Worm (Caenorhabditis elegans) whole organism, L3 larva: ENCODE results near the gene mnp-1.

Experiments used
- R02D3.7 ChIP-seq: fragments of 150-350 bp; optimal IDR thresholded peaks from 2 replicates; lab custom pipeline; 2014; ENCODE audit warnings: missing biosample characterization, missing genetic modification characterization
- aly-2 ChIP-seq: fragments of 150-350 bp; optimal IDR thresholded peaks from 2 replicates; lab custom pipeline; 2014; ENCODE audit warnings: missing biosample characterization, missing genetic modification characterization
- ceh-16 ChIP-seq: sonication (generic microtip); optimal IDR thresholded peaks from 2 replicates; lab custom pipeline; 2017; ENCODE audit warnings: missing biosample characterization, missing genetic modification characterization
- ceh-28 ChIP-seq: fragments of 150-350 bp; optimal IDR thresholded peaks from 2 replicates; lab custom pipeline; 2014; ENCODE audit warnings: missing biosample characterization, missing genetic modification reagents, missing genetic modification characterization
- ceh-82 ChIP-seq: fragments of 150-350 bp; optimal IDR thresholded peaks from 2 replicates; lab custom pipeline; 2014; ENCODE audit warnings: missing biosample characterization, missing genetic modification characterization
- ceh-9 ChIP-seq: sonication (generic microtip); optimal IDR thresholded peaks from 2 replicates; lab custom pipeline; 2018; ENCODE audit warnings: missing biosample characterization, missing genetic modification characterization
- daf-12 ChIP-seq: fragments of 150-350 bp; optimal IDR thresholded peaks from 2 replicates; lab custom pipeline; 2014; ENCODE audit warnings: missing biosample characterization, missing genetic modification reagents, missing genetic modification characterization
- egl-5 ChIP-seq: fragments of 150-350 bp; optimal IDR thresholded peaks from 2 replicates; lab custom pipeline; 2017; ENCODE audit warnings: missing biosample characterization, missing genetic modification reagents, missing genetic modification characterization, inconsistent platforms
- elt-1 ChIP-seq: fragments of 150-350 bp; optimal IDR thresholded peaks from 2 replicates; lab custom pipeline; 2014; ENCODE audit warnings: missing biosample characterization, missing genetic modification characterization
- elt-2 ChIP-seq: sonication (generic microtip); optimal IDR thresholded peaks from 2 replicates; lab custom pipeline; 2016; ENCODE audit warnings: missing genetic modification reagents, mild to moderate bottlenecking, missing genetic modification characterization, missing compliant biosample characterization
- elt-3 ChIP-seq, 3 experiments: fragments of 150-350 bp in 1 of 3; sonication (generic microtip) in 2 of 3; optimal IDR thresholded peaks; 2 replicates in 2 of 3; 4 replicates in 1 of 3; lab custom pipeline; 2014 to 2017; ENCODE audit warnings: missing biosample characterization in 3 of 3, missing genetic modification characterization in 3 of 3
- fkh-2 ChIP-seq: fragments of 150-350 bp; optimal IDR thresholded peaks from 2 replicates; lab custom pipeline; 2014; ENCODE audit warnings: missing biosample characterization, missing genetic modification reagents, missing genetic modification characterization
- fos-1 ChIP-seq: fragments of 150-350 bp; optimal IDR thresholded peaks from 2 replicates; lab custom pipeline; 2014; ENCODE audit warnings: missing biosample characterization, missing genetic modification characterization
- hmg-11 ChIP-seq: sonication (generic microtip); optimal IDR thresholded peaks from 2 replicates; lab custom pipeline; 2016; ENCODE audit warnings: missing genetic modification characterization, missing compliant biosample characterization
- lin-15B ChIP-seq: fragments of 150-350 bp; optimal IDR thresholded peaks from 2 replicates; lab custom pipeline; 2014; ENCODE audit warnings: missing biosample characterization, missing genetic modification characterization
- lin-39 ChIP-seq: fragments of 150-350 bp; optimal IDR thresholded peaks from 2 replicates; lab custom pipeline; 2018; ENCODE audit warnings: missing biosample characterization, missing genetic modification reagents, missing genetic modification characterization
- lsy-12 ChIP-seq: sonication (generic microtip); optimal IDR thresholded peaks from 2 replicates; lab custom pipeline; 2016; ENCODE audit warnings: mild to moderate bottlenecking, missing genetic modification characterization, missing compliant biosample characterization
- nfya-1 ChIP-seq: sonication (generic microtip); optimal IDR thresholded peaks from 2 replicates; lab custom pipeline; 2017; ENCODE audit warnings: missing genetic modification characterization, mild to moderate bottlenecking, missing compliant biosample characterization, antibody characterized with exemption, moderate library complexity; ENCODE audit not compliant: insufficient read depth
- nhr-23 ChIP-seq: fragments of 150-350 bp; optimal IDR thresholded peaks from 2 replicates; lab custom pipeline; 2014; ENCODE audit warnings: missing biosample characterization, missing genetic modification reagents, missing genetic modification characterization
- nhr-237 ChIP-seq: fragments of 150-350 bp; optimal IDR thresholded peaks from 2 replicates; lab custom pipeline; 2014; ENCODE audit warnings: missing biosample characterization, missing genetic modification characterization
- nhr-25 ChIP-seq: sonication (generic microtip); optimal IDR thresholded peaks from 2 replicates; lab custom pipeline; 2017; ENCODE audit warnings: missing biosample characterization, missing genetic modification characterization
- nhr-28 ChIP-seq: fragments of 150-350 bp; optimal IDR thresholded peaks from 2 replicates; lab custom pipeline; 2014; ENCODE audit warnings: missing biosample characterization, missing genetic modification characterization
- nhr-43 ChIP-seq: sonication (generic microtip); optimal IDR thresholded peaks from 2 replicates; lab custom pipeline; 2016; ENCODE audit warnings: mild to moderate bottlenecking, missing genetic modification characterization, missing compliant biosample characterization; ENCODE audit not compliant: poor library complexity, severe bottlenecking
- nhr-76 ChIP-seq: fragments of 150-350 bp; sonication (generic microtip); optimal IDR thresholded peaks from 5 replicates; lab custom pipeline; 2014; ENCODE audit warnings: missing biosample characterization, missing genetic modification characterization
- nhr-77 ChIP-seq: fragments of 150-350 bp; optimal IDR thresholded peaks from 2 replicates; lab custom pipeline; 2014; ENCODE audit warnings: missing biosample characterization, missing genetic modification characterization
- pha-4 ChIP-seq: fragments of 150-350 bp; optimal IDR thresholded peaks from 2 replicates; lab custom pipeline; 2014; ENCODE audit warnings: missing biosample characterization, missing genetic modification reagents, missing genetic modification characterization
- sea-2 ChIP-seq: fragments of 150-350 bp; sonication (generic microtip); optimal IDR thresholded peaks from 4 replicates; lab custom pipeline; 2014; ENCODE audit warnings: missing biosample characterization, missing genetic modification reagents, missing genetic modification characterization
- skn-1 ChIP-seq: fragments of 150-350 bp; optimal IDR thresholded peaks from 2 replicates; lab custom pipeline; 2014; ENCODE audit warnings: missing biosample characterization, missing genetic modification characterization
- tbx-2 ChIP-seq: sonication (generic microtip); optimal IDR thresholded peaks from 2 replicates; lab custom pipeline; 2016; ENCODE audit warnings: mild to moderate bottlenecking, missing genetic modification characterization, missing compliant biosample characterization

Gene mnp-1

DNA sequence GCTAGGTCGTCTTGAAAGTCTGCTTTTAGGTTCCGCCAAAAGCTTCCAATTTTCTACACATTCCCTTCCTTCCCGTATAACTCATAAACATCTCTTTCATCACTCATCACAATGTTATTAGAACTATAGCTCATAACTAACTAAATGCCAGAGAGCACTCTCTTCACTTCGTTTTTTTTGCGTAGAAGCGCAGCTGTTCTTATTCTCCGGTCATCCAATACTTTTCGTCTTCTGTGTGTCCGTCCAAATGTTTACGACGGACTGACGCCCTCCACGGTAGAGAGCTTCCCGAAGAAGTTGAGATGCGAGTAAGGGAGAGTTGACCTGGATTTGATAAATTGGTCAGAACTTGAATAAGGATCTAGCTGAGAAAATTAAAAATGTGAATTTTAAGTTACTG is 2.8 kb downstream of the mnp-1 start:
- TF ChIP-seq nhr-237 (tag; lab: Kevin White, UChicago) (no peak), fkh-2 (tag; lab: Kevin White, UChicago) (no peak), nhr-76 (no peak), nhr-28 (tag; lab: Kevin White, UChicago) (no peak)

DNA sequence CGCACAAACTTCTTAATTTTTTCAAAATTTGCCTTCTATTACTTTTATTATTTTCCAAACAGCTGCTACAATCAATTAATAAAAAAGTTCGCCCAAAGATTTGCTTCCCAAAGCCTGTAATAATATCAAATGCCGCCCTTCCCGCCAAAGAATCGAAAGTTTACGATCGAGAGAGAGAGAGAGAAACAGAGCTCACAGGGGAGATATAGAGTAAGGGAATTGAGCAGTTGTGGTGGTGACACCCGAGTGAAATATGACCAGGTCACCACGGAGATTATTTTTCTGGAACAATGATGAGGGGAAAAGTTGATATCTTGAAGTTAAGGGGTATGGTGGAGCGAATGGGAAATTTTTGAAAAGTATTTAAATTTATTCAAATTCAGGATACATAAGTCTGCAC is 3.5 kb downstream of the mnp-1 start:
- no peak for TF ChIP-seq ceh-9
- TF ChIP-seq skn-1 (tag; lab: Kevin White, UChicago): no peak
- no peak for TF ChIP-seq R02D3.7
- TF ChIP-seq lin-15B: no peak
- TF ChIP-seq, all 47 proteins: peak for 0

- peak; percentile 10 for TF ChIP-seq nhr-25
- TF ChIP-seq elt-2 (tag; lab: Kevin White, UChicago): peak; percentile 24
- peak; percentile 31 for TF ChIP-seq nfya-1
- no peak for TF ChIP-seq ceh-9
Measured at ce11 chrIII:4362332-4362731, 5.9 kb downstream of the mnp-1 start.

DNA sequence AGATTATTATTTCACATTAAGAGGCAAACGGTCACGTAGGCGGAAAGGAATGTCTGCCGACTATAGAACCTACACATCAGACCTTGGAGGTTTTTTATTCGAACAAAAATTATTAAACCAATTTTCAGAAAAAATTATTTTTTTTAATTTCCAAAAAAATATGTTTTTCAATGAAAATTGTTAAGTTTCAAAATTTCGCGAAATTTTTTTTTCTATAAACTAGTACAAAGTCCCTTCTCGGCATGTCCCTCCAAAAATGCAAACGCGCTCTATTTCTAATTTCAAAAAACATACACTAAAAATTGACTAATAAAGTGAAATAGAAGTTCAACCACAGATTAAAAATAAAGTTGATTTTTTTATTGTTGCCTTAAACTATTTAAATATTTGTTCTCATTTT is 8.6 kb downstream of the mnp-1 start, which contains the start of gene ckb-1:
Gene ckb-1, plus strand, starts transcription at position 301 of the 400 bp plus-strand sequence.
- peak; percentile 10 for TF ChIP-seq pha-4 (tag; lab: Kevin White, UChicago)
- TF ChIP-seq hmg-11: peak; percentile 7
- TF ChIP-seq fos-1 (tag; lab: Kevin White, UChicago): no peak

DNA sequence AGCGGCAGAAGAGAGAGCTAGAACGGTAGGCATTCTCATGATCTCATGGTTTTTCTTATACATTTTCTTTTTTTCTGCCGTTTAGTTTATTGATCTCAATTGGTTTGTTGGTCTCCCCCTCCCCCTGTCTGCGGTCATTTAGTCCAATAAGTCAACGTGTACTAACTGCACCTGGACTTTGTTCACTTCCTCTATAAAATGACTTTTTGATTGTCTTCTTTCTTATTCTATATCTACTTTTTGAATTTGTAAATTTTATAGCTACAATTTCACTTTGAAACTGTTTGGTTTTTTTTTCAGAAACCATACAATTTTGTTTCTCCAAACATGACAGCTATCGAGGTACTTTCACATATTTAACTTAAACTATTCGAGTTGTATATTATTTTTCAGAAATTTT is 11.3 kb downstream of the mnp-1 start, which contains the start of gene ckb-2:
Gene ckb-2, plus strand, starts transcription at position 301 of the 400 bp plus-strand sequence.
- TF ChIP-seq ceh-82 (tag; lab: Kevin White, UChicago) (no peak), elt-3 (tag; optimal IDR thresholded peaks at IDR 0.05; lab: Kevin White, UChicago) (no peak), lin-15B (no peak)

- TF ChIP-seq tbx-2 (tag; lab: Kevin White, UChicago): peak; percentile 44
- TF ChIP-seq nfya-1: peak; percentile 40
- peak; percentile 49 for TF ChIP-seq nhr-25
- peak; percentile 17 for TF ChIP-seq nhr-43 (tag; lab: Kevin White, UChicago)
- TF ChIP-seq hmg-11: peak; percentile 83
- peak; percentile 34 for TF ChIP-seq elt-2 (tag; lab: Kevin White, UChicago)
- TF ChIP-seq ceh-28 (tag; lab: Kevin White, UChicago): peak; percentile 23
- TF ChIP-seq, all 47 proteins: peak for 7; not testable (repeated sequence) for 40
Measured at ce11 chrIII:4369381-4369809, 13.0 kb downstream of the mnp-1 start.

- no peak for TF ChIP-seq ceh-28 (tag; lab: Kevin White, UChicago)
- TF ChIP-seq fkh-2 (tag; lab: Kevin White, UChicago): no peak
- no peak for TF ChIP-seq nhr-76
- TF ChIP-seq egl-5 (tag; lab: Kevin White, UChicago): no peak
- no peak for TF ChIP-seq nhr-28 (tag; lab: Kevin White, UChicago)
- no peak for TF ChIP-seq elt-1 (tag; lab: Kevin White, UChicago)
- no peak for TF ChIP-seq daf-12 (tag; lab: Kevin White, UChicago)
- TF ChIP-seq, all 47 proteins: peak for 0
Measured at ce11 chrIII:4370585-4370984, 14.2 kb downstream of the mnp-1 start, which contains the start of gene ckb-3. Gene ckb-3, plus strand, starts transcription at chrIII:4370885.

DNA sequence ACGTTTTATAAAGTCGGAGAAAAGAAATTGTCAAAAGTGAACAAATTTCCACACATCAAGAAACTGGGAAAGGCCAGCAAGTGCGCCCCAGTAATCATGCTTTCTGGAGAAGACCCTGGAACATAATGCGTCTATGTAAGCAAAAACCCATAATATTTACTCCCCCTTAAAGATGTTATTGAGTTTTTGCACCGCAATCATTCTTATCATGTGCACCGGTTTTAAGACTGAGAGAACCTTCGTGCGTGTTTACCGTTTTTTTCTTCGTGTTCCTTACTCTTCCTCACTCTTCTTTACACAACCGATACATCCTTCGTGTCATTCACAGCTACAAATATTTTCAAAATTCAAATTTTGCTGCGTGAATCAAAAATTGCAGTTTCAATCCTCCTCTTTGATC is 16.5 kb downstream of the mnp-1 start:
- TF ChIP-seq pha-4 (tag; lab: Kevin White, UChicago) (peak; percentile 24), lin-39 (no peak), lsy-12 (no peak)

- TF ChIP-seq nhr-23 (tag; lab: Kevin White, UChicago) (no peak), R02D3.7 (no peak), fkh-2 (tag; lab: Kevin White, UChicago) (no peak), nfya-1 (no peak), aly-2 (no peak), lin-39 (no peak), skn-1 (tag; lab: Kevin White, UChicago) (no peak), nhr-77 (tag; lab: Kevin White, UChicago) (no peak), sea-2 (GFP tag; lab: Kevin White, UChicago) (no peak), daf-12 (tag; lab: Kevin White, UChicago) (no peak), ceh-16 (tag; lab: Kevin White, UChicago) (no peak)
Measured at ce11 chrIII:4374854-4375253, 18.5 kb downstream of the mnp-1 start, which contains the start of gene pals-26. Gene pals-26, plus strand, starts transcription at chrIII:4375154.
